Fruit fly (Drosophila melanogaster): ENCODE data around the gene CG13724.

CG13724 gene

DNA sequence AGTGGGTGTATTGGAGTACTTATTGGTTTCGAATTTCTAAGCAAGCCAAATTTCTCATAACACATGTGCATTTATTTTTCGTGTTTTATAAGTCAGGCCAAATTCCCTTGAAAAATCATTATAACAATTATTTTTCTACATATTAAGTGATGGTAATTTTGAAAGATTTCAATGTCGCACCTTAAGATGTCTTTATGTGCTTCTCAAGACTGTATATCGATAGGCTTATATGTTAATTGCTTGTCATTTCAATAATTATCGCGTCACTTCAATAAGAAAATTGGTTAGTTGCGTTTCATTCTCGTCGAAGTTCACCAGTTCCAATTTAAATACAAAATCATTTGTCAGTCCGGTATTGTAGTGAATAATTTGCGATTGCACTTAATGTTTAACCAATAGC is 28.9 kb downstream of the CG13724 start, which contains the start of gene CG7692:
Gene CG7692 (plus strand): TSS at position 301 of the 400 bp plus-strand sequence.
- TF ChIP-seq psq (optimal IDR thresholded peaks at IDR 0.05) (no peak), Sin3A (optimal IDR thresholded peaks at IDR 0.05) (no peak), h (optimal IDR thresholded peaks at IDR 0.05) (no peak), insv (optimal IDR thresholded peaks at IDR 0.05) (no peak), Myc (optimal IDR thresholded peaks at IDR 0.05) (no peak), ttk (optimal IDR thresholded peaks at IDR 0.05) (no peak)

DNA sequence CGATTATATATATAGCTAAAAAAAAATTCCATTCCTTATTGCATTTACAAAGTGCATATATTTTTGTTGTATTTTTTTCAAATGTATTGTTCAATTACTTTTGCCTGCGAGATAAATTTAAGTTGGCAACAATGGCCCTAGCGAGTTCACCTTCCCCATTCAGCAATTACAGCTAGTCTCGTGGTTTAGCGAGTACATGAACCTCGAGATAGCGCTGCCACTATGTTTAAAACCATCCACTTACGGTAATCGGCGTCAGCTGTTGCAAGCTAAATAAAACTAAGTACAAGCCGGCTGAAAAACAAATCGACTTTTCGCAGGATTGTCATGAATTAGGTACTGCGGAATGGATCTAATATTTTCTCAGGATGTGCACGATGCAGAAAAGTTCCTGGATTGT is 30.2 kb downstream of the CG13724 start:
- TF ChIP-seq psq (optimal IDR thresholded peaks at IDR 0.05): no peak
- TF ChIP-seq ttk (optimal IDR thresholded peaks at IDR 0.05): no peak
- no peak for TF ChIP-seq h (optimal IDR thresholded peaks at IDR 0.05)
- no peak for TF ChIP-seq Sin3A (optimal IDR thresholded peaks at IDR 0.05)
- no peak for TF ChIP-seq Myc (optimal IDR thresholded peaks at IDR 0.05)

DNA sequence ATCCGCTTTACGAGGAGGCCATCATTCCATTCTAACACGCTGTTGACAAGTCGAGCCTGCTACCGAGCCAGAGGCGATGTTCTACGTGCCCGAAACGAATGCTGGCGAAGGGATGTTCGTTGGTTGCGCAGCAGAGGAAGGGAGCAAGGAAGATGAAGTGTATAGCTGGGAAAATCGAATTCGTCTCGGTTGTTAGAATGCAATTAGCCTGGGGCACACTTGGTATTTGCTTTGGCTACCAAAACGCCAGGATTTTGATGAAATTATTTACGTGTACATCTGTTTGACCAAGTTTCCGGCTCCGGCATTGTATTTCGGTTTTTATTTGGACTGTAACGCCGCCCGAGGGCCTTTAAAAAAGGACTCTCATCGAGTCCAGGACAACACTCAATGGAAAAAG is 34.8 kb downstream of the CG13724 start:
- TF ChIP-seq psq (optimal IDR thresholded peaks at IDR 0.05): no peak
- TF ChIP-seq Myc (optimal IDR thresholded peaks at IDR 0.05): no peak
- TF ChIP-seq h (optimal IDR thresholded peaks at IDR 0.05): no peak
- no peak for TF ChIP-seq insv (optimal IDR thresholded peaks at IDR 0.05)
- TF ChIP-seq Sin3A (optimal IDR thresholded peaks at IDR 0.05): no peak
- no peak for TF ChIP-seq ttk (optimal IDR thresholded peaks at IDR 0.05)

DNA sequence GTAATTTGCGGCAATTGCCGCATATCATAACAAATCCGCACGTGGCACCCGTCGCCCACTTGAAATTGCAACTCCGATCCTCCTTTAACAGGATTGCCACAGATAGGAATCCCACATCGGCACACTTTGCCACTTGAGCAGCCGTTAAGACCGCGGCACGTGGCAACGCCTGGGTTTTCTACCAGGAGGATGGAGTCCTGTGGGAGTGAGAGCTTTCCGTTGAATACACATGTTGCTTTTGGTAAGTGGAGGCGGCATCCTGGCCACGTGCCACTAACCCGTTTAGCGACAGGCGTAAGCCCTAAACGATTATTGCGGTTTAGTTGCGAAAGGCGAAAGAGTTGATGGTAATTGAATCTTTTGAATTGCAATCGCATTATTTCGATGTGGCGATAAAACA is 35.8 kb downstream of the CG13724 start:
- TF ChIP-seq psq (optimal IDR thresholded peaks at IDR 0.05) (no peak), ttk (optimal IDR thresholded peaks at IDR 0.05) (no peak), h (optimal IDR thresholded peaks at IDR 0.05) (no peak)

DNA sequence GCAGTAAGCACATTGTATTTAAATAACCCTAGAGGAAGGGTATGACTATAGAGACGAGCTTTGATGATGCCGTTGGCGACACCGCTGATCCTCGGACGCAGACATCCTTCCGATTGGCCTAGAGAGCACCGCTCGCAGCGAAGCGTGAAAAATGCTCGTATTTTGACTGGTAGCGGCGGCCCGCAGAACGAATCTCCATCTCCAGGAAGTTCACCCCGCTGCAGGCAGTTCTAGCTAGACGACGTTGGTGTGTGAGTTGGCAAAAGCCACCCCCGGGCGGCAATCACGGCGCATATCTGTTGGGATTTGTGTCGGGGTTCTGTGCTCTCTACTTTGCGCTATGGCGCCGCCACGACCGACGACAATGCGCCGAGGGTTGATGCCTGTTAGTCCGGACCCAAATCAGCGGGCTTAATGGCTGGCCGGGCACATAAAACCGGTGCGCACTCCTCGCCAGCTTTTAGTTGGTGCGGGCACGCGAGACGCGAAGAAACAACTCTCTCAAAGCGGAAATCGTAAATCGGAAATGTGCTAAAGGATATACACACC is 36.7 kb downstream of the CG13724 start, which contains the start of gene tap:
Gene tap (plus strand): TSS at position 458 of the 549 bp plus-strand sequence.
- TF ChIP-seq Sin3A (optimal IDR thresholded peaks at IDR 0.05) (no peak), Myc (optimal IDR thresholded peaks at IDR 0.05) (no peak), insv (optimal IDR thresholded peaks at IDR 0.05) (no peak), h (optimal IDR thresholded peaks at IDR 0.05) (no peak), psq (optimal IDR thresholded peaks at IDR 0.05) (no peak), ttk (optimal IDR thresholded peaks at IDR 0.05) (no peak)

DNA sequence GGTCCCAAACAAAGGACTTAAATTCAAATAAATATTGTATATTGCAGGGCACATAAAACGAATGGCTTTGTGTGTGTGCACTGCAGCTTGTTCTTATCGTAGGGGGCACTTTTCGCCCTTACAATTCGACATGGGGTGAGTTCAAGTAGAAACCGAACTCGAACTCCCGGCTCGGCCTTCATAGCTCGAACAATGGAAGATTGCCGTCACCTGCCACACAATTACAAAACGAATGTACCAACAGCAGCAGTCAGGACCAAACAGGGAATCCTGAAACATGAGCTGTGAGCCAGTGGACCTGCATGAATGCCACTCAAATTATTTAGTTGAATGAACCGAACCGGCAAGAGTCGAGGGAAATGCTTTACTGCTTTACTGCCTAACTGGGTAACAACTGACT is 39.3 kb downstream of the CG13724 start:
- TF ChIP-seq Myc (optimal IDR thresholded peaks at IDR 0.05) (no peak), psq (optimal IDR thresholded peaks at IDR 0.05) (no peak), Sin3A (optimal IDR thresholded peaks at IDR 0.05) (no peak)

DNA sequence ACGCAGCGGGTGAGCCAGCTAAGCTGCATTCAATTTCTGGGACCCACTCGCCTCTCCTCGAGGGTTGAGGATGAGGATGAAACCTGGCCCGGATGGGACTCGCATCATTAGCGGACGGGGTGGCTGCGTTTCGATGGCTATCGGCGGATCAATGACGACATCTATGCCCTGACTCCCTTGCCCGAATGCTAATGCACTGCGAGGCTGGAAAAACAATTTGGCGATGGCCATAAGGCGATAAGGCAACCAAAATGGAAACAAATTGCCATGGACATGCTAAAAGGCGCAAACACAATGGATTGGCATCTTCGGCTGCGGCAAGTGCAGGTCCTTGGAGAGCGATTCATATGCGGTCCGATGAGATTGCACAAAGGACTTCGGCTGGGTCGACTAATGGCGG is 40.3 kb downstream of the CG13724 start:
- TF ChIP-seq psq (optimal IDR thresholded peaks at IDR 0.05): no peak
- TF ChIP-seq Sin3A (optimal IDR thresholded peaks at IDR 0.05): no peak
- TF ChIP-seq ttk (optimal IDR thresholded peaks at IDR 0.05): no peak
- TF ChIP-seq Myc (optimal IDR thresholded peaks at IDR 0.05): no peak
- TF ChIP-seq h (optimal IDR thresholded peaks at IDR 0.05): no peak
- no peak for TF ChIP-seq insv (optimal IDR thresholded peaks at IDR 0.05)

DNA sequence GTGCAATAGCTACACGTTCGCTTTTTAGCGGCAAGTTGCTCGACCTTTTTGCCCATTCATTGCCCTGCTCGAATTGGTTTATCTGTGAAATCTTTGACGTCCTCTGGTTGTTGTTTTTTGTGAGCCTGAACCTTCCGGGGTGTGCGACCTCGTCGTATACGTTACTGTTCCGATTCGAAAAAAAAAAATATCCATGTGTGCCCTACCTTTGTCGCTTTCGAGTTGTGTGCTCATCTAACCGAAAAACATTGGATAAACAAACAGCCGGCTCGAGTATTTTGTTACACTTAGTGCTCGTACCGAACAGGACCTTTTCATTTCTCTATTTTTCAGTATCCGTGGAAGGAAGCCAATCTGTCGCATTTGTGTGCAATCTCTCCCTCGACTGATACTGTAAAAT is 41.4 kb downstream of the CG13724 start:
- TF ChIP-seq Myc (optimal IDR thresholded peaks at IDR 0.05) (no peak), Sin3A (optimal IDR thresholded peaks at IDR 0.05) (no peak), psq (optimal IDR thresholded peaks at IDR 0.05) (no peak), ttk (optimal IDR thresholded peaks at IDR 0.05) (no peak), h (optimal IDR thresholded peaks at IDR 0.05) (no peak), insv (optimal IDR thresholded peaks at IDR 0.05) (no peak)

DNA sequence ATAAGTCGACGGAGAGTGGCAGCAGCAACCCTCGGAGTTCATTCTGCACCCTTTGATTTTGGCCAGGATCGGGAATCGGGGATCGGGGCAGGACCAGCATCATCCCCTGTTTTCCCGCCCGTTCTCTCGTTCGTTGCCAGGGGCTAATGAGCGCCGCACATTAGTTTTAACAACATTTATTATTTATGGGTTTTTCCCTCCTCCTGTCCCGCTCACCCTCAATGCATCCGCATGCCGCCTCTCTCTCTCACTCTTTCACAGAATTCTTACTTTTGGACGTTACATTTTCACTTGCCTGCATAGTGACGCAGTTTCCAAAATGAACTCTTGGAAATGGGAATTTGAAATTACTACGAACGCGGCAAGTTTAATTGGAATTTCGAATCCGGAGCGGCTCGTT is 44.3 kb downstream of the CG13724 start:
- TF ChIP-seq Myc (optimal IDR thresholded peaks at IDR 0.05) (no peak), psq (optimal IDR thresholded peaks at IDR 0.05) (no peak), ttk (optimal IDR thresholded peaks at IDR 0.05) (no peak), h (optimal IDR thresholded peaks at IDR 0.05) (no peak), insv (optimal IDR thresholded peaks at IDR 0.05) (no peak), Sin3A (optimal IDR thresholded peaks at IDR 0.05) (no peak)

Measured in Kc167 (cell line).